Worm (Caenorhabditis elegans) whole organism, L1 larva: ENCODE data around the gene ehn-3.

Experiments used
- C34B4.2 ChIP-seq: sonication (generic microtip); optimal IDR thresholded peaks from 2 replicates; lab custom pipeline; 2017; ENCODE audit warnings: mild to moderate bottlenecking, missing genetic modification characterization, missing compliant biosample characterization
- F16B12.6 ChIP-seq: fragments of 150-350 bp; optimal IDR thresholded peaks from 2 replicates; lab custom pipeline; 2014; ENCODE audit warnings: missing biosample characterization, missing genetic modification characterization
- aly-2 ChIP-seq: fragments of 150-350 bp; optimal IDR thresholded peaks from 2 replicates; lab custom pipeline; 2014; ENCODE audit warnings: missing biosample characterization, missing genetic modification characterization
- ceh-82 ChIP-seq, 3 experiments: fragments of 150-350 bp in 1 of 3; sonication (generic microtip) in 2 of 3; optimal IDR thresholded peaks; 2 replicates each; lab custom pipeline; 2014 to 2017; ENCODE audit warnings: missing biosample characterization in 3 of 3, missing genetic modification characterization in 3 of 3
- egl-27 ChIP-seq, 2 experiments: fragments of 150-350 bp in 1 of 2; sonication (generic microtip); optimal IDR thresholded peaks; 3 replicates each; lab custom pipeline; 2017 to 2018; ENCODE audit warnings: missing biosample characterization in 2 of 2, missing genetic modification characterization in 2 of 2, missing genetic modification reagents in 2 of 2
- fkh-10 ChIP-seq: sonication (generic microtip); optimal IDR thresholded peaks from 2 replicates; lab custom pipeline; 2017; ENCODE audit warnings: missing biosample characterization, missing genetic modification reagents, missing genetic modification characterization
- fos-1 ChIP-seq: fragments of 150-350 bp; optimal IDR thresholded peaks from 2 replicates; lab custom pipeline; 2014; ENCODE audit warnings: missing biosample characterization, missing genetic modification characterization
- lsy-2 ChIP-seq, 2 experiments: fragments of 150-350 bp; optimal IDR thresholded peaks; 2 replicates each; lab custom pipeline; 2014; ENCODE audit warnings: missing biosample characterization in 2 of 2, missing genetic modification characterization in 2 of 2
- nhr-76 ChIP-seq: sonication (generic microtip); optimal IDR thresholded peaks from 2 replicates; lab custom pipeline; 2017; ENCODE audit warnings: missing biosample characterization, missing genetic modification characterization
- nhr-90 ChIP-seq: sonication (generic microtip); optimal IDR thresholded peaks from 2 replicates; lab custom pipeline; 2016; ENCODE audit warnings: mild to moderate bottlenecking, missing genetic modification characterization, missing compliant biosample characterization; ENCODE audit not compliant: poor library complexity
- pqm-1 ChIP-seq: sonication (generic microtip); optimal IDR thresholded peaks from 3 replicates; lab custom pipeline; 2017; ENCODE audit warnings: missing biosample characterization, missing genetic modification characterization
- skn-1 ChIP-seq: fragments of 150-350 bp; optimal IDR thresholded peaks from 2 replicates; lab custom pipeline; 2014; ENCODE audit warnings: missing biosample characterization, missing genetic modification characterization
- ztf-4 ChIP-seq: fragments of 150-350 bp; optimal IDR thresholded peaks from 2 replicates; lab custom pipeline; 2014; ENCODE audit warnings: missing biosample characterization, missing genetic modification characterization

DNA sequence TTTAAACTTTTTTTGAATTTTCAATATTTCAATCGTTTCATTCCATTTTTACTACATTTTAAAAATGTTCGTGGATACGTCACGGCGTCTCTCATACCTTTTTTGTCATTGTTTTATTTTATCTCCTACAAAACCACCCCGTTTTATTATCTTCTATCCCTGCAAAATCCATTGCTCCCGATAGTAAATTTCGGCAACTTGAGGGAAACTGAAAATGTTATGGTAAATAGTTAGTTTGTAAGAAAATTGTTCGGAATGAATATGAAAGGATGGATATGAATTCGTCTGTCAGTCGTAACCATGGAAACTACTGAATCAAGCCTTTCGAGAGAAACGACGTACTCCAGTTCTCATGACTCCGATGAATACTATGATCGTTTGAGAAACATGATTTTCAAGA, 37.7 kb downstream of the ehn-3 start, which contains the start of gene F41H10.2:
- TF ChIP-seq nhr-90 (tag; lab: Kevin White, UChicago), result no peak
- TF ChIP-seq pqm-1 (tag; lab: Kevin White, UChicago), result no peak
- TF ChIP-seq ceh-82 (tag; optimal IDR thresholded peaks at IDR 0.05; lab: Kevin White, UChicago), result no peak
- no peak for TF ChIP-seq skn-1 (tag; lab: Kevin White, UChicago)
- no peak for TF ChIP-seq ztf-4 (tag; lab: Kevin White, UChicago)
- TF ChIP-seq nhr-76, result no peak
- no peak for TF ChIP-seq C34B4.2 (tag; lab: Kevin White, UChicago)
- no peak for TF ChIP-seq egl-27 (tag; optimal IDR thresholded peaks at IDR 0.05; lab: Kevin White, UChicago)
- no peak for TF ChIP-seq lsy-2 (tag; optimal IDR thresholded peaks at IDR 0.05; lab: Kevin White, UChicago)
- TF ChIP-seq F16B12.6 (tag; lab: Kevin White, UChicago), result no peak
- no peak for TF ChIP-seq fkh-10
- TF ChIP-seq fos-1 (tag; lab: Kevin White, UChicago), result no peak
- TF ChIP-seq aly-2 (tag; lab: Kevin White, UChicago), result no peak
